Worm (Caenorhabditis elegans) whole organism, midembryonic: Measurements from ENCODE around the gene F31B9.4.

ENCODE experiments used
- med-1 ChIP-seq: sonication (generic microtip); optimal IDR thresholded peaks from 2 replicates; lab custom pipeline; 2017; ENCODE audit warnings: missing genetic modification characterization, mild to moderate bottlenecking, missing compliant biosample characterization, antibody characterized with exemption, missing genetic modification reagents; ENCODE audit not compliant: insufficient read depth
- ztf-23 ChIP-seq: fragments of 200-800 bp; sonication (Bioruptor generic); IDR thresholded peaks from 2 replicates; pipeline ENCODE4 v1.3.6; 2022; ENCODE audit warnings: missing genetic modification reagents, missing genetic modification characterization, missing compliant biosample characterization
- ztf-29 ChIP-seq: fragments of 200-800 bp; sonication (Bioruptor generic); IDR thresholded peaks from 2 replicates; pipeline ENCODE4 v1.3.6; 2022; ENCODE audit warnings: missing genetic modification reagents, missing genetic modification characterization, missing compliant biosample characterization

- TF ChIP-seq ztf-29 (GFP tag; lab: Robert Waterston, UW) (no peak), ztf-23 (GFP tag; lab: Robert Waterston, UW) (no peak), med-1 (GFP tag; lab: Kevin White, UChicago) (no peak)
These were observed 24.4 kb downstream of the F31B9.4 start for ce11 chrX:15892525-15892924.
